Worm (Caenorhabditis elegans) whole organism, L3 larva: ENCODE results near the gene dot-1.4.

Experiments
- lin-15B ChIP-seq: fragments of 150-350 bp; optimal IDR thresholded peaks from 2 replicates; lab custom pipeline; 2014; ENCODE audit warnings: missing biosample characterization, missing genetic modification characterization
- nhr-77 ChIP-seq: fragments of 150-350 bp; optimal IDR thresholded peaks from 2 replicates; lab custom pipeline; 2014; ENCODE audit warnings: missing biosample characterization, missing genetic modification characterization
- skn-1 ChIP-seq: fragments of 150-350 bp; optimal IDR thresholded peaks from 2 replicates; lab custom pipeline; 2014; ENCODE audit warnings: missing biosample characterization, missing genetic modification characterization

DNA sequence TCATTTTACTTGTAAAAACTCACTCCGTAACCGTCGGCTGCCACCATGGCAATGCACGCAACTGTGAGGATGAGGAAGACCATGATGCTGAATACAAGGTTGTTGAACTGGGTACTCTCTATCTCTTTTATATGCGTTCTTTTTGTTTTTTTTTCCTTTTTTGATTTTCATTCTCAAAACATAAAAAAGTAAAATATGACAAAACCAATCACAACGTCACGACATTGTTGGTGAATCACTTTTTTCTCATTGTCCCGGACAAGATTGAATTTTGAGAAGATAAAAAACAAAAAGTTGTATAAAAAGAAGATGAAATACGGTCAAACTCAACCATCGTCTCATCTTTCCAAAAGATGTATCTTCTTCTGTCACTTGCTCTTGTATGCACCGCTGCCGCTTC lies 48.7 kb downstream of the dot-1.4 start, which contains the start of the genes Y62H9A.5 and ule-5:
- TF ChIP-seq nhr-77 (tag; lab: Kevin White, UChicago): no peak
- no peak for TF ChIP-seq skn-1 (tag; lab: Kevin White, UChicago)
- TF ChIP-seq lin-15B (tag; lab: Kevin White, UChicago): no peak
